Worm (Caenorhabditis elegans) whole organism, L2 larva: ENCODE measurements around the gene chpf-2.

Source experiments
- ama-1 ChIP-seq: fragments of 150-350 bp; optimal IDR thresholded peaks from 2 replicates; lab custom pipeline; 2018; ENCODE audit warnings: inconsistent platforms
- nhr-12 ChIP-seq: fragments of 150-350 bp; optimal IDR thresholded peaks from 2 replicates; lab custom pipeline; 2014; ENCODE audit warnings: missing biosample characterization, missing genetic modification characterization
- nhr-25 ChIP-seq: fragments of 150-350 bp; sonication (generic microtip); optimal IDR thresholded peaks from 3 replicates; lab custom pipeline; 2014; ENCODE audit warnings: missing biosample characterization, missing genetic modification characterization

ce11 chrV:3021306-3021705 lies 17.9 kb downstream of the chpf-2 start, which contains the start of gene irld-12:
- TF ChIP-seq nhr-12 (tag; lab: Kevin White, UChicago): no peak
- TF ChIP-seq nhr-25: no peak
- no peak for TF ChIP-seq ama-1 (lab: Kevin White, UChicago)
